Worm (Caenorhabditis elegans): Measurements from ENCODE around the gene T01D1.4.
A peak's percentile ranks its signal among the peaks of the same experiment; 100 is the strongest.

Gene T01D1.4

DNA sequence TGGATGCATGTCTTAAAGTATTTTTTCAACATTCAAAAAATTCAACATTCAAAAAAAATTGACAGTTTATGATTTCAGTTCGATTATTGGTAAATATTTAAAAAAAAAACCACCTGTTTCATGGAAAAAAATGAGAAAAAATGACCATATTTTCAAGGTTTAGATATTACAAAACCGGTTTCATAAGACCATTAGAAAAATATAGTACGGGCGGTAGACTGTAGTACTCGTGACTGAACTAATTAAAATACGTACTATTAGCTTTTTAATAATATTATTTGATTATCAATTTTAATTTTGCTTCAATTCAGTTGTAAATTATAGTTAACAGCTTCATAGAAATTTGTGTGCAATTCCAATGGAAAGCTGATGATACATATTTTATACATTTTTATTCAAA, 2.3 kb downstream of the T01D1.4 start:
- TF ChIP-seq sptf-1 (tag; optimal IDR thresholded peaks at IDR 0.05) (no peak), nhr-237 (tag; optimal IDR thresholded peaks at IDR 0.05) (no peak), drap-1 (GFP tag; optimal IDR thresholded peaks at IDR 0.05) (no peak), lin-32 (GFP tag; optimal IDR thresholded peaks at IDR 0.05) (no peak), ceh-39 (tag; optimal IDR thresholded peaks at IDR 0.05) (no peak), M03D4.4 (tag; optimal IDR thresholded peaks at IDR 0.05) (no peak), ham-2 (GFP tag; optimal IDR thresholded peaks at IDR 0.05) (no peak), zip-8 (tag; optimal IDR thresholded peaks at IDR 0.05) (no peak), ceh-83 (GFP tag; optimal IDR thresholded peaks at IDR 0.05) (no peak), flh-1 (GFP tag; optimal IDR thresholded peaks at IDR 0.05) (no peak), snpc-4 (tag; optimal IDR thresholded peaks at IDR 0.05) (no peak), ces-1 (GFP tag; optimal IDR thresholded peaks at IDR 0.05) (no peak), unc-120 (tag; optimal IDR thresholded peaks at IDR 0.05; ENCODE audit: poor library complexity, severe bottlenecking) (no peak), sem-2 (GFP tag; optimal IDR thresholded peaks at IDR 0.05) (no peak), cnd-1 (tag; optimal IDR thresholded peaks at IDR 0.05) (no peak), nhr-76 (tag; optimal IDR thresholded peaks at IDR 0.05) (no peak), hlh-1 (tag; optimal IDR thresholded peaks at IDR 0.05) (no peak), mab-5 (tag; optimal IDR thresholded peaks at IDR 0.05) (no peak), blmp-1 (tag; optimal IDR thresholded peaks at IDR 0.05) (no peak)

- TF ChIP-seq mab-5 (tag; optimal IDR thresholded peaks at IDR 0.05) (no peak), blmp-1 (tag; optimal IDR thresholded peaks at IDR 0.05) (no peak), ceh-83 (GFP tag; optimal IDR thresholded peaks at IDR 0.05) (no peak), unc-39 (tag; optimal IDR thresholded peaks at IDR 0.05) (no peak), lin-13 (tag; optimal IDR thresholded peaks at IDR 0.05) (no peak), nhr-28 (tag; optimal IDR thresholded peaks at IDR 0.05) (no peak), ceh-43 (GFP tag; optimal IDR thresholded peaks at IDR 0.05) (no peak), sptf-1 (tag; optimal IDR thresholded peaks at IDR 0.05) (no peak), zip-8 (tag; optimal IDR thresholded peaks at IDR 0.05) (no peak), nhr-12 (tag; optimal IDR thresholded peaks at IDR 0.05) (no peak), M03D4.4 (tag; optimal IDR thresholded peaks at IDR 0.05) (no peak)
Measured at ce11 chrII:175868-176267, 3.0 kb downstream of the T01D1.4 start, which contains the start of gene T01D1.3. TSS of gene T01D1.3 (minus strand) at chrII:175968.

- TF ChIP-seq blmp-1 (tag; optimal IDR thresholded peaks at IDR 0.05) (no peak), ces-1 (GFP tag; optimal IDR thresholded peaks at IDR 0.05) (peak; percentile 67)
Measured at ce11 chrII:173679-174078, 5.2 kb downstream of the T01D1.4 start, which contains the start of gene T01D1.7. TSS of gene T01D1.7 (minus strand) at chrII:173779.

DNA sequence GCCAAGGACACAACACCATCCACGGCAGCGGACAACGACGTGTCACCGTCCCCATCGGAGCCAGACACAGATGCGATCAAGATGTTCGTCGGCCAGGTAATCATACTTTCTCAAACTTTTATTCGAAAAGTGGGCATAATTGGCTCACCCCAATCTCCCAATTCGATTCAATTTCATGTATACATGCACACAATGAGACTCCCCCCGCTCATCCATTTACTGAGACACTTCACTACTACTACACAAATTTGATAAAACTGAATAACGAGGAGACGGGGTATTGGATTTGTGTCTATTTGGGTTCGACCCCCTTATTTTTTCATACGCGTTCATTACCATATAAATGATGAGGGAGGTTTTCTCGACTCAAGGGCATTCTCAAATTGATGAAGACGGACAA, 15.7 kb downstream of the T01D1.4 start:
- TF ChIP-seq elt-1 (tag; optimal IDR thresholded peaks at IDR 0.05; ENCODE audit: borderline replicate concordance, insufficient read depth) (no peak), M03D4.4 (tag; optimal IDR thresholded peaks at IDR 0.05) (no peak), snpc-4 (tag; optimal IDR thresholded peaks at IDR 0.05) (no peak), ces-1 (GFP tag; optimal IDR thresholded peaks at IDR 0.05) (peak; percentile 98), nhr-12 (tag; optimal IDR thresholded peaks at IDR 0.05) (no peak)

- TF ChIP-seq M03D4.4 (tag; optimal IDR thresholded peaks at IDR 0.05) (no peak), cnd-1 (tag; optimal IDR thresholded peaks at IDR 0.05) (no peak), elt-1 (tag; optimal IDR thresholded peaks at IDR 0.05; ENCODE audit: borderline replicate concordance, insufficient read depth) (peak; percentile 2)
Measured at ce11 chrII:162182-162581, 16.7 kb downstream of the T01D1.4 start, which contains the start of gene etr-1. TSS of gene etr-1 (plus strand) at chrII:162374.

ce11 chrII:161275-161674, 17.6 kb downstream of the T01D1.4 start:
- peak; percentile 80 for TF ChIP-seq unc-120 (tag; optimal IDR thresholded peaks at IDR 0.05; ENCODE audit: poor library complexity, severe bottlenecking)
- peak; percentile 99 for TF ChIP-seq hlh-1 (tag; optimal IDR thresholded peaks at IDR 0.05)
- peak; percentile 74 for TF ChIP-seq unc-62 (GFP tag; optimal IDR thresholded peaks at IDR 0.05)
- no peak for TF ChIP-seq nhr-237 (tag; optimal IDR thresholded peaks at IDR 0.05)
- peak; percentile 29 for TF ChIP-seq ces-1 (GFP tag; optimal IDR thresholded peaks at IDR 0.05)
- TF ChIP-seq blmp-1 (tag; optimal IDR thresholded peaks at IDR 0.05) = no peak
- TF ChIP-seq cnd-1 (tag; optimal IDR thresholded peaks at IDR 0.05) = no peak

ce11 chrII:160561-161123, 18.3 kb downstream of the T01D1.4 start:
- TF ChIP-seq hlh-1 (tag; optimal IDR thresholded peaks at IDR 0.05) (peak; percentile 64), ztf-11 (tag; optimal IDR thresholded peaks at IDR 0.05) (no peak), lin-32 (GFP tag; optimal IDR thresholded peaks at IDR 0.05) (peak; percentile 52)
